Fruit fly (Drosophila melanogaster): ENCODE measurements around the gene CG42359.
A peak's percentile ranks its signal among the peaks of the same experiment; 100 is the strongest.

The CG42359 gene

dm6 chr3R:19181214-19181613 lies 19.1 kb upstream of the CG42359 start (continued):
- TF ChIP-seq dmrt11E (tag; optimal IDR thresholded peaks at IDR 0.05) (no peak), tna (GFP tag; IDR thresholded peaks at IDR 0.05; ENCODE audit: partially characterized antibody) (no peak), abd-A (tag; optimal IDR thresholded peaks at IDR 0.05) (no peak), cas (GFP tag; IDR thresholded peaks at IDR 0.05) (no peak), CG7786 (GFP tag; optimal IDR thresholded peaks at IDR 0.05) (no peak), CG34376 (GFP tag; optimal IDR thresholded peaks at IDR 0.05) (no peak), fd3F (GFP tag; optimal IDR thresholded peaks at IDR 0.05) (no peak), CG9215 (GFP tag; IDR thresholded peaks at IDR 0.05) (no peak), p53 (GFP tag; optimal IDR thresholded peaks at IDR 0.05) (no peak), Deaf1 (tag; optimal IDR thresholded peaks at IDR 0.05) (no peak), Sox100B (GFP tag; optimal IDR thresholded peaks at IDR 0.05) (peak; percentile 23), Mad (GFP tag; optimal IDR thresholded peaks at IDR 0.05) (peak; percentile 8), CG8359 (GFP tag; optimal IDR thresholded peaks at IDR 0.05; ENCODE audit: borderline replicate concordance) (no peak), zf30C (GFP tag; optimal IDR thresholded peaks at IDR 0.05) (no peak), CG17612 (GFP tag; IDR thresholded peaks at IDR 0.05) (no peak), CG12744 (GFP tag; optimal IDR thresholded peaks at IDR 0.05) (no peak), Hmr (GFP tag; optimal IDR thresholded peaks at IDR 0.05) (no peak), CG14050 (GFP tag; IDR thresholded peaks at IDR 0.05) (no peak), Optix (GFP tag; IDR thresholded peaks at IDR 0.05) (no peak), CG6813 (GFP tag; optimal IDR thresholded peaks at IDR 0.05) (no peak), Nf-YA (GFP tag; IDR thresholded peaks at IDR 0.05) (no peak), CG11093 (GFP tag; IDR thresholded peaks at IDR 0.05) (no peak), CG14710 (tag; optimal IDR thresholded peaks at IDR 0.05) (no peak), pnt (GFP tag; optimal IDR thresholded peaks at IDR 0.05) (no peak), lola (GFP tag; optimal IDR thresholded peaks at IDR 0.05) (no peak), Ets97D (GFP tag; optimal IDR thresholded peaks at IDR 0.05) (no peak), hkb (optimal IDR thresholded peaks at IDR 0.05) (no peak), hkb (GFP tag; IDR thresholded peaks at IDR 0.05) (peak; percentile 47), sima (GFP tag; optimal IDR thresholded peaks at IDR 0.05) (no peak), lbe (GFP tag; optimal IDR thresholded peaks at IDR 0.05) (no peak), CG6254 (GFP tag; optimal IDR thresholded peaks at IDR 0.05) (no peak), sens-2 (GFP tag; IDR thresholded peaks at IDR 0.05) (no peak), CG7745 (tag; optimal IDR thresholded peaks at IDR 0.05) (no peak), hth (optimal IDR thresholded peaks at IDR 0.05) (no peak), NFAT (GFP tag; IDR thresholded peaks at IDR 0.05) (no peak), CG7372 (GFP tag; IDR thresholded peaks at IDR 0.05) (no peak), inv (GFP tag; IDR thresholded peaks at IDR 0.05; ENCODE audit: partially characterized antibody) (no peak), Ravus (GFP tag; IDR thresholded peaks at IDR 0.05) (no peak), Opbp (GFP tag; IDR thresholded peaks at IDR 0.05; ENCODE audit: partially characterized antibody) (no peak), fd102C (GFP tag; optimal IDR thresholded peaks at IDR 0.05) (no peak), rib (GFP tag; IDR thresholded peaks at IDR 0.05) (no peak), CG9876 (GFP tag; optimal IDR thresholded peaks at IDR 0.05) (no peak), tin (GFP tag; optimal IDR thresholded peaks at IDR 0.05) (peak; percentile 5), fru (optimal IDR thresholded peaks at IDR 0.05) (no peak), Antp (GFP tag; optimal IDR thresholded peaks at IDR 0.05) (no peak), oc (tag; optimal IDR thresholded peaks at IDR 0.05) (no peak), Fer1 (GFP tag; optimal IDR thresholded peaks at IDR 0.05) (peak; percentile 17), CG7357 (GFP tag; IDR thresholded peaks at IDR 0.05) (no peak), bowl (GFP tag; IDR thresholded peaks at IDR 0.05) (no peak), CG12155 (GFP tag; optimal IDR thresholded peaks at IDR 0.05) (no peak), CG6175 (GFP tag; IDR thresholded peaks at IDR 0.05) (no peak), Dfd (GFP tag; optimal IDR thresholded peaks at IDR 0.05) (no peak), bbx (GFP tag; IDR thresholded peaks at IDR 0.05; ENCODE audit: partially characterized antibody) (no peak)
